Worm (Caenorhabditis elegans): Measurements from ENCODE around the gene dmsr-7.

DNA sequence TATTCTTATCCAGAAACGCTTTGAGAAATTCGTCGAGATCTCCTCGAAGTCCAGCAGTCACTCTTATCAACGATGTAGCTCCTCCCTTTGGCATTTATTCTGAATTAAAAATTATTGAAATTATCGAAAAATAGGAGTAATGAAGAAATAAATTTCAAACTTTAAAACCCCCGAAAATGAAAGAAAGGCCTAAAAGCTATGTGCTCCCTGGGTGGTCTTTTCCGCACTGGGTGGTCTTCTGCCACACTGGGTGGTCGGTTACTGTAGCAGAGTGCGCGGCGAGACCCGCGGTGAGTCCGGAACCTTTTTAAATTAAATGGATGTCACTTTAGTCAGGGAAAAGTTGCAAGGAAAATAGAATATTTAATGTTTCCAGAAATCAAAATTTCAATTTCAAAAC lies 33.9 kb downstream of the dmsr-7 start, which contains the start of gene snpc-1.3:
- TF ChIP-seq ceh-36 (tag; optimal IDR thresholded peaks at IDR 0.05), result no peak
- TF ChIP-seq tbx-37 (GFP tag; conservative IDR thresholded peaks at IDR 0.05), result no peak
- TF ChIP-seq sea-1 (GFP tag; conservative IDR thresholded peaks at IDR 0.05), result no peak
- TF ChIP-seq ama-1 (optimal IDR thresholded peaks at IDR 0.05), result no peak
- no peak for TF ChIP-seq hmg-4 (GFP tag; optimal IDR thresholded peaks at IDR 0.05)
- no peak for TF ChIP-seq B0310.2 (tag; optimal IDR thresholded peaks at IDR 0.05)
- no peak for TF ChIP-seq hnd-1 (tag; optimal IDR thresholded peaks at IDR 0.05)
- no peak for TF ChIP-seq pes-1 (GFP tag; IDR thresholded peaks at IDR 0.05)
- TF ChIP-seq hmbx-1 (tag; optimal IDR thresholded peaks at IDR 0.05), result no peak
- TF ChIP-seq flt-1 (GFP tag; IDR thresholded peaks at IDR 0.05), result no peak
- no peak for TF ChIP-seq scrt-1 (GFP tag; IDR thresholded peaks at IDR 0.05)
- no peak for TF ChIP-seq ets-7 (tag; optimal IDR thresholded peaks at IDR 0.05)
- TF ChIP-seq F13C5.2 (tag; optimal IDR thresholded peaks at IDR 0.05), result no peak
- no peak for TF ChIP-seq tbx-11 (GFP tag; IDR thresholded peaks at IDR 0.05)

All from whole organism, early embryonic.